Fruit fly (Drosophila melanogaster) whole organism, embryonic: Measurements from ENCODE around the gene Adh.
"Not testable (repeated sequence)": the region's sequence is repeated elsewhere in the genome, so short reads cannot be mapped to it uniquely, and the experiment has no call there.

Experiments
- Ada2b ChIP-seq: fragments of 200-800 bp; sonication (Bioruptor generic); IDR thresholded peaks from 2 replicates; pipeline ENCODE4 v1.3.6; 2022; ENCODE audit warnings: missing biosample characterization, missing genetic modification characterization
- Antp ChIP-seq: fragments of 200-800 bp; sonication (Bioruptor generic); optimal IDR thresholded peaks from 3 replicates; lab custom pipeline; 2016; ENCODE audit warnings: missing biosample characterization, missing genetic modification characterization
- BEAF-32 ChIP-seq: fragments of 200-800 bp; sonication (Bioruptor generic); optimal IDR thresholded peaks from 3 replicates; lab custom pipeline; 2017; ENCODE audit warnings: missing biosample characterization, missing genetic modification characterization, mild to moderate bottlenecking, moderate library complexity, missing genetic modification reagents
- CG10431 ChIP-seq: fragments of 200-800 bp; sonication (Bioruptor generic); optimal IDR thresholded peaks from 3 replicates; lab custom pipeline; 2018; ENCODE audit warnings: missing biosample characterization, mild to moderate bottlenecking, missing genetic modification characterization
- CG11504 ChIP-seq: fragments of 200-800 bp; sonication (Bioruptor generic); optimal IDR thresholded peaks from 3 replicates; lab custom pipeline; 2019; ENCODE audit warnings: missing biosample characterization, mild to moderate bottlenecking, missing genetic modification characterization, moderate library complexity
- CG12769 ChIP-seq: fragments of 200-800 bp; sonication (Bioruptor generic); optimal IDR thresholded peaks from 2 replicates; lab custom pipeline; 2019; ENCODE audit warnings: missing biosample characterization, mild to moderate bottlenecking, missing genetic modification characterization, moderate library complexity
- CG13123 ChIP-seq: fragments of 200-800 bp; sonication (Bioruptor generic); optimal IDR thresholded peaks from 2 replicates; lab custom pipeline; 2016; ENCODE audit warnings: missing biosample characterization, missing genetic modification characterization
- CG1647 ChIP-seq: fragments of 200-800 bp; sonication (Bioruptor generic); optimal IDR thresholded peaks from 3 replicates; lab custom pipeline; 2016; ENCODE audit warnings: missing biosample characterization, missing genetic modification characterization
- CG17612 ChIP-seq: fragments of 200-800 bp; sonication (Bioruptor generic); IDR thresholded peaks from 2 replicates; pipeline ENCODE4 v1.3.6; 2022; ENCODE audit warnings: missing biosample characterization, missing genetic modification characterization
- CG18476 ChIP-seq: fragments of 200-800 bp; sonication (Bioruptor generic); optimal IDR thresholded peaks from 2 replicates; lab custom pipeline; 2016; ENCODE audit warnings: missing biosample characterization, mild to moderate bottlenecking, missing genetic modification characterization
- CG30020 ChIP-seq: fragments of 200-800 bp; optimal IDR thresholded peaks from 2 replicates; lab custom pipeline; 2019; ENCODE audit warnings: missing biosample characterization, mild to moderate bottlenecking, missing genetic modification characterization, moderate library complexity
- CG3065 ChIP-seq: fragments of 200-800 bp; sonication (Bioruptor generic); optimal IDR thresholded peaks from 2 replicates; lab custom pipeline; 2016; ENCODE audit warnings: missing biosample characterization, missing genetic modification characterization
- CG31441 ChIP-seq: fragments of 200-800 bp; sonication (Bioruptor generic); IDR thresholded peaks from 2 replicates; pipeline ENCODE4 v1.3.6; 2022; ENCODE audit warnings: missing biosample characterization, missing genetic modification characterization
- CG34376 ChIP-seq: fragments of 200-800 bp; sonication (Bioruptor generic); optimal IDR thresholded peaks from 2 replicates; lab custom pipeline; 2018; ENCODE audit warnings: missing biosample characterization, mild to moderate bottlenecking, missing genetic modification characterization
- CG34422 ChIP-seq: fragments of 200-800 bp; sonication (Bioruptor generic); IDR thresholded peaks from 3 replicates; pipeline ENCODE4 v1.3.6; 2022; ENCODE audit warnings: missing biosample characterization, missing genetic modification characterization
- CG3838 ChIP-seq: fragments of 200-800 bp; sonication (Bioruptor generic); optimal IDR thresholded peaks from 3 replicates; lab custom pipeline; 2016; ENCODE audit warnings: missing biosample characterization, missing genetic modification characterization
- CG43689 ChIP-seq: fragments of 200-800 bp; sonication (Bioruptor generic); IDR thresholded peaks from 2 replicates; pipeline ENCODE4 v1.3.6; 2022; ENCODE audit warnings: missing biosample characterization, missing genetic modification characterization
- CG4854 ChIP-seq: fragments of 200-800 bp; sonication (Bioruptor generic); optimal IDR thresholded peaks from 2 replicates; lab custom pipeline; 2016; ENCODE audit warnings: missing biosample characterization, missing genetic modification characterization, inconsistent platforms
- CG7745 ChIP-seq: fragments of 200-800 bp; sonication (Bioruptor generic); optimal IDR thresholded peaks from 2 replicates; lab custom pipeline; 2018; ENCODE audit warnings: missing biosample characterization, mild to moderate bottlenecking, missing genetic modification characterization, moderate library complexity
- CG7839 ChIP-seq: fragments of 200-800 bp; sonication (Bioruptor generic); optimal IDR thresholded peaks from 3 replicates; lab custom pipeline; 2018; ENCODE audit warnings: missing biosample characterization, mild to moderate bottlenecking, missing genetic modification characterization, moderate library complexity
- CG8089 ChIP-seq: fragments of 200-800 bp; sonication (Bioruptor generic); optimal IDR thresholded peaks from 3 replicates; lab custom pipeline; 2016; ENCODE audit warnings: missing biosample characterization, missing genetic modification characterization
- CG8281 ChIP-seq: fragments of 200-800 bp; sonication (Bioruptor generic); optimal IDR thresholded peaks from 2 replicates; lab custom pipeline; 2018; ENCODE audit warnings: missing biosample characterization, mild to moderate bottlenecking, missing genetic modification characterization, moderate library complexity
- CG8290 ChIP-seq, 3 experiments: fragments of 200-800 bp; sonication (Bioruptor generic); optimal IDR thresholded peaks; 2 replicates each; lab custom pipeline; 2016 to 2019; ENCODE audit warnings: missing biosample characterization in 3 of 3, missing genetic modification characterization in 3 of 3, mild to moderate bottlenecking in 2 of 3, moderate library complexity in 1 of 3
- CG8944 ChIP-seq: fragments of 200-800 bp; sonication (Bioruptor generic); optimal IDR thresholded peaks from 3 replicates; lab custom pipeline; 2016; ENCODE audit warnings: missing biosample characterization, missing genetic modification characterization
- CG9437 ChIP-seq: fragments of 200-800 bp; sonication (Bioruptor generic); optimal IDR thresholded peaks from 2 replicates; lab custom pipeline; 2018; ENCODE audit warnings: missing biosample characterization, mild to moderate bottlenecking, missing genetic modification characterization
- Dfd ChIP-seq, 2 experiments: fragments of >200 bp; optimal IDR thresholded peaks; 2 replicates each; lab custom pipeline; 2017; ENCODE audit warnings: missing biosample characterization in 2 of 2, missing genetic modification characterization in 2 of 2
- Doc2 ChIP-seq: fragments of 200-800 bp; sonication (Bioruptor generic); IDR thresholded peaks from 2 replicates; pipeline ENCODE4 v1.3.6; 2022; ENCODE audit warnings: missing biosample characterization, missing genetic modification characterization
- Eip74EF ChIP-seq, 2 experiments: fragments of 200-800 bp in 1 of 2; fragments of >200 bp in 1 of 2; sonication (Bioruptor generic) in 1 of 2; optimal IDR thresholded peaks; 2 replicates each; lab custom pipeline; 2017 to 2019; ENCODE audit warnings: missing biosample characterization in 2 of 2, missing genetic modification characterization in 2 of 2, mild to moderate bottlenecking in 1 of 2, moderate library complexity in 1 of 2
- GATAe ChIP-seq: fragments of 200-800 bp; sonication (Bioruptor generic); conservative IDR thresholded peaks from 2 replicates; pipeline ENCODE4 v1.3.6; 2022; ENCODE audit warnings: missing biosample characterization, missing genetic modification characterization
- HLH4C ChIP-seq: fragments of 200-800 bp; sonication (Bioruptor generic); IDR thresholded peaks from 3 replicates; pipeline ENCODE4 v1.3.6; 2022; ENCODE audit warnings: missing biosample characterization, missing genetic modification characterization; ENCODE audit not compliant: partially characterized antibody
- Max ChIP-seq: fragments of 200-800 bp; sonication (Bioruptor generic); optimal IDR thresholded peaks from 2 replicates; lab custom pipeline; 2016; ENCODE audit warnings: missing biosample characterization, mild to moderate bottlenecking, missing genetic modification characterization
- Pdp1 ChIP-seq, 2 experiments: fragments of 200-800 bp; sonication (Bioruptor generic); optimal IDR thresholded peaks; 3 replicates each; lab custom pipeline; 2016; ENCODE audit warnings: missing biosample characterization in 2 of 2, missing genetic modification characterization in 2 of 2, mild to moderate bottlenecking in 1 of 2, moderate library complexity in 1 of 2
- Ravus ChIP-seq: fragments of 200-800 bp; sonication (Bioruptor generic); IDR thresholded peaks from 2 replicates; pipeline ENCODE4 v1.3.6; 2022; ENCODE audit warnings: missing biosample characterization, missing genetic modification characterization
- Rfx ChIP-seq: fragments of 200-800 bp; sonication (Bioruptor generic); IDR thresholded peaks from 2 replicates; pipeline ENCODE4 v1.3.6; 2022; ENCODE audit warnings: missing biosample characterization, missing genetic modification characterization
- Sry-δ ChIP-seq: fragments of 200-800 bp; sonication (Bioruptor generic); optimal IDR thresholded peaks from 2 replicates; lab custom pipeline; 2016; ENCODE audit warnings: missing biosample characterization, missing genetic modification characterization
- Ssrp ChIP-seq: fragments of 200-800 bp; sonication (Bioruptor generic); optimal IDR thresholded peaks from 2 replicates; lab custom pipeline; 2018; ENCODE audit warnings: missing biosample characterization, mild to moderate bottlenecking, missing genetic modification characterization, moderate library complexity
- Tbp ChIP-seq: fragments of >200 bp; optimal IDR thresholded peaks from 2 replicates; lab custom pipeline; 2018; ENCODE audit warnings: missing biosample characterization, missing genetic modification characterization
- Xbp1 ChIP-seq: fragments of 200-800 bp; sonication (Bioruptor generic); optimal IDR thresholded peaks from 3 replicates; lab custom pipeline; 2016; ENCODE audit warnings: missing biosample characterization, mild to moderate bottlenecking, missing genetic modification characterization
- cato ChIP-seq: fragments of 200-800 bp; sonication (Bioruptor generic); optimal IDR thresholded peaks from 2 replicates; lab custom pipeline; 2016; ENCODE audit warnings: missing biosample characterization, missing genetic modification characterization, borderline replicate concordance
- chinmo ChIP-seq: fragments of 200-800 bp; sonication (Bioruptor generic); IDR thresholded peaks from 4 replicates; pipeline ENCODE4 v1.3.6; 2022; ENCODE audit warnings: missing biosample characterization, missing genetic modification characterization; ENCODE audit not compliant: partially characterized antibody
- chm ChIP-seq: fragments of 200-800 bp; sonication (Bioruptor generic); IDR thresholded peaks from 2 replicates; pipeline ENCODE4 v1.3.6; 2022; ENCODE audit warnings: missing biosample characterization, missing genetic modification characterization
- da ChIP-seq: fragments of 200-800 bp; sonication (Bioruptor generic); optimal IDR thresholded peaks from 2 replicates; lab custom pipeline; 2016; ENCODE audit warnings: missing biosample characterization, missing genetic modification characterization
- fu2 ChIP-seq: fragments of 200-800 bp; sonication (Bioruptor generic); optimal IDR thresholded peaks from 2 replicates; lab custom pipeline; 2016; ENCODE audit warnings: missing biosample characterization, missing genetic modification characterization
- grau ChIP-seq: fragments of 200-800 bp; optimal IDR thresholded peaks from 3 replicates; lab custom pipeline; 2019; ENCODE audit warnings: missing biosample characterization, mild to moderate bottlenecking, missing genetic modification characterization, moderate library complexity
- prd ChIP-seq, 3 experiments: fragments of >200 bp in 2 of 3; fragments of 200-800 bp in 1 of 3; sonication (Bioruptor generic) in 1 of 3; optimal IDR thresholded peaks in 2 of 3; IDR thresholded peaks in 1 of 3; 2 replicates in 2 of 3; 3 replicates in 1 of 3; pipeline versions ENCODE4 v1.3.6 to Lab custom; 2017 to 2022; ENCODE audit warnings: missing biosample characterization in 1 of 3, missing genetic modification characterization in 1 of 3
- shn ChIP-seq: fragments of 200-800 bp; sonication (Bioruptor generic); optimal IDR thresholded peaks from 3 replicates; lab custom pipeline; 2016; ENCODE audit warnings: missing biosample characterization, missing genetic modification characterization
- so ChIP-seq: fragments of 200-800 bp; sonication (Bioruptor generic); IDR thresholded peaks from 3 replicates; pipeline ENCODE4 v1.3.6; 2022; ENCODE audit warnings: missing biosample characterization, missing genetic modification characterization
- unc-4 ChIP-seq: fragments of 200-800 bp; sonication (Bioruptor generic); IDR thresholded peaks from 2 replicates; pipeline ENCODE4 v1.3.6; 2022; ENCODE audit warnings: missing biosample characterization, missing genetic modification characterization; ENCODE audit not compliant: partially characterized antibody

The Adh gene

dm6 chr2L:14615749-14616348 lies 497 bp downstream of the Adh start (continued):
- TF ChIP-seq so (GFP tag; lab: Robert Waterston, UW) (no peak), CG3065 (GFP tag; lab: Kevin White, UChicago) (no peak), cato (GFP tag; lab: Kevin White, UChicago) (no peak), fu2 (GFP tag; lab: Kevin White, UChicago) (no peak), Max (no peak), CG8089 (GFP tag; lab: Kevin White, UChicago) (no peak), Antp (GFP tag; lab: Kevin White, UChicago) (no peak), CG31441 (no peak), Rfx (no peak), unc-4 (GFP tag; lab: Robert Waterston, UW) (no peak), chinmo (GFP tag; lab: Robert Waterston, UW) (peak; percentile 82; the same call in 2 of the 4 replicates), grau (tag; lab: Kevin White, UChicago) (peak; percentile 44), CG43689 (no peak), CG8944 (GFP tag; lab: Kevin White, UChicago) (no peak), CG34422 (GFP tag; lab: Robert Waterston, UW) (no peak), Eip74EF (GFP tag; optimal IDR thresholded peaks at IDR 0.05; lab: Kevin White, UChicago) (no peak), CG11504 (tag; lab: Kevin White, UChicago) (no peak), shn (GFP tag; lab: Kevin White, UChicago) (no peak), Tbp (GFP tag; lab: Kevin White, UChicago) (no peak), Sry-δ (no peak), Ada2b (GFP tag; lab: Robert Waterston, UW) (no peak), Ravus (GFP tag; lab: Robert Waterston, UW) (no peak), BEAF-32 (GFP tag; lab: Kevin White, UChicago) (no peak), da (no peak), CG1647 (no peak), HLH4C (no peak), CG30020 (tag; lab: Kevin White, UChicago) (no peak)

dm6 chr2L:14618854-14619253 lies 3.5 kb downstream of the Adh start:
- peak; percentile 15 for TF ChIP-seq CG7745 (tag; lab: Kevin White, UChicago)
- peak in 1 of 2 experiments; percentile 44 for TF ChIP-seq Pdp1 (GFP tag; optimal IDR thresholded peaks at IDR 0.05; lab: Kevin White, UChicago)
- peak; percentile 55 for TF ChIP-seq CG9437 (GFP tag; lab: Kevin White, UChicago)
- not testable (repeated sequence) for TF ChIP-seq CG8290 (GFP tag; optimal IDR thresholded peaks at IDR 0.05; lab: Kevin White, UChicago)
- TF ChIP-seq CG8290 (tag; optimal IDR thresholded peaks at IDR 0.05; lab: Kevin White, UChicago) = peak in 1 of 2 experiments; percentile 22
- peak; percentile 18 for TF ChIP-seq CG12769
- 0 out of 4 replicates have a peak, but pooled peaks have one; percentile 12 for TF ChIP-seq chinmo (GFP tag; lab: Robert Waterston, UW)

dm6 chr2L:14619602-14620001 lies 4.2 kb downstream of the Adh start:
- TF ChIP-seq Doc2 (GFP tag; lab: Robert Waterston, UW) (no peak), prd (optimal IDR thresholded peaks at IDR 0.05; lab: Kevin White, UChicago) (no peak), prd (GFP tag; IDR thresholded peaks at IDR 0.05; lab: Robert Waterston, UW) (peak; percentile 57; the same call in 2 of the 3 replicates), CG34376 (no peak), Xbp1 (GFP tag; lab: Kevin White, UChicago) (peak; percentile 55), CG13123 (GFP tag; lab: Kevin White, UChicago) (no peak), GATAe (no peak), CG3838 (GFP tag; lab: Kevin White, UChicago) (no peak), Dfd (GFP tag; optimal IDR thresholded peaks at IDR 0.05; lab: Kevin White, UChicago) (no peak), chm (no peak), CG18476 (GFP tag; lab: Kevin White, UChicago) (no peak), CG7839 (peak; percentile 23), CG4854 (GFP tag; lab: Kevin White, UChicago) (no peak), CG17612 (GFP tag; lab: Robert Waterston, UW) (no peak), Ssrp (no peak), CG8281 (tag; lab: Kevin White, UChicago) (no peak), CG10431 (no peak)
